Worm (Caenorhabditis elegans) whole organism, young adult: Measurements from ENCODE around the gene F19F10.1.

Source experiments
- B0261.1 ChIP-seq: sonication (generic microtip); optimal IDR thresholded peaks from 2 replicates; lab custom pipeline; 2016; ENCODE audit warnings: mild to moderate bottlenecking, missing genetic modification characterization, moderate library complexity, missing compliant biosample characterization
- B0336.3 ChIP-seq: fragments of 200-800 bp; sonication (Bioruptor generic); IDR thresholded peaks from 2 replicates; pipeline ENCODE4 v1.3.6; 2022; ENCODE audit warnings: missing genetic modification characterization, missing compliant biosample characterization
- C17E4.6 ChIP-seq: fragments of 200-800 bp; sonication (Bioruptor generic); IDR thresholded peaks from 2 replicates; pipeline ENCODE4 v1.3.6; 2022; ENCODE audit warnings: missing genetic modification reagents, missing genetic modification characterization, missing compliant biosample characterization
- F49E8.2 ChIP-seq: sonication (generic microtip); optimal IDR thresholded peaks from 3 replicates; lab custom pipeline; 2017; ENCODE audit warnings: missing genetic modification characterization, mild to moderate bottlenecking, missing compliant biosample characterization, antibody characterized with exemption, moderate library complexity; ENCODE audit not compliant: insufficient read depth
- K11D2.4 ChIP-seq: fragments of 200-800 bp; sonication (Bioruptor generic); IDR thresholded peaks from 2 replicates; pipeline ENCODE4 v1.3.6; 2022; ENCODE audit warnings: missing genetic modification reagents, missing genetic modification characterization, missing compliant biosample characterization
- ZK185.1 ChIP-seq: sonication (generic microtip); optimal IDR thresholded peaks from 2 replicates; lab custom pipeline; 2016; ENCODE audit warnings: mild to moderate bottlenecking, missing genetic modification characterization, missing compliant biosample characterization; ENCODE audit not compliant: poor library complexity, severe bottlenecking
- akir-1 ChIP-seq: fragments of 200-800 bp; sonication (Bioruptor generic); optimal IDR thresholded peaks from 2 replicates; lab custom pipeline; 2018; ENCODE audit warnings: mild to moderate bottlenecking, missing genetic modification characterization, moderate library complexity, missing compliant biosample characterization
- attf-6 ChIP-seq: fragments of 200-800 bp; sonication (Bioruptor generic); IDR thresholded peaks from 2 replicates; pipeline ENCODE4 v1.3.6; 2022; ENCODE audit warnings: missing genetic modification reagents, missing genetic modification characterization, missing compliant biosample characterization
- bed-2 ChIP-seq: fragments of 200-800 bp; sonication (Bioruptor generic); IDR thresholded peaks from 2 replicates; pipeline ENCODE4 v1.3.6; 2022; ENCODE audit warnings: missing genetic modification reagents, missing genetic modification characterization, missing compliant biosample characterization
- ccch-3 ChIP-seq: fragments of 200-800 bp; sonication (Bioruptor generic); optimal IDR thresholded peaks from 2 replicates; lab custom pipeline; 2018; ENCODE audit warnings: mild to moderate bottlenecking, missing genetic modification characterization, missing compliant biosample characterization
- ceh-40 ChIP-seq: fragments of 200-800 bp; sonication (Bioruptor generic); IDR thresholded peaks from 2 replicates; pipeline ENCODE4 v1.3.6; 2022; ENCODE audit warnings: missing genetic modification characterization, missing compliant biosample characterization
- die-1 ChIP-seq: sonication (generic microtip); optimal IDR thresholded peaks from 2 replicates; lab custom pipeline; 2016; ENCODE audit warnings: missing genotype, mild to moderate bottlenecking, missing genetic modification characterization, missing compliant biosample characterization
- egl-44 ChIP-seq: fragments of 200-800 bp; sonication (Bioruptor generic); IDR thresholded peaks from 2 replicates; pipeline ENCODE4 v1.3.6; 2022; ENCODE audit warnings: missing genetic modification reagents, missing genetic modification characterization, missing compliant biosample characterization
- egrh-3 ChIP-seq: fragments of 200-800 bp; sonication (Bioruptor generic); IDR thresholded peaks from 2 replicates; pipeline ENCODE4 v1.3.6; 2022; ENCODE audit warnings: missing genetic modification reagents, missing genetic modification characterization, missing compliant biosample characterization
- ekl-4 ChIP-seq: fragments of 200-800 bp; sonication (Bioruptor generic); IDR thresholded peaks from 2 replicates; pipeline ENCODE4 v1.3.6; 2022; ENCODE audit warnings: missing genetic modification reagents, missing genetic modification characterization, missing compliant biosample characterization
- gei-17 ChIP-seq: fragments of 200-800 bp; sonication (Bioruptor generic); optimal IDR thresholded peaks from 2 replicates; lab custom pipeline; 2018; ENCODE audit warnings: mild to moderate bottlenecking, missing genetic modification characterization, missing compliant biosample characterization
- him-1 ChIP-seq: sonication (generic microtip); optimal IDR thresholded peaks from 2 replicates; lab custom pipeline; 2016; ENCODE audit warnings: missing genotype, missing genetic modification reagents, missing genetic modification characterization, missing compliant biosample characterization
- hmg-20 ChIP-seq: fragments of 200-800 bp; sonication (Bioruptor generic); IDR thresholded peaks from 2 replicates; pipeline ENCODE4 v1.3.6; 2022; ENCODE audit warnings: missing genetic modification reagents, missing genetic modification characterization, missing compliant biosample characterization
- let-526 ChIP-seq: fragments of 200-800 bp; sonication (Bioruptor generic); IDR thresholded peaks from 2 replicates; pipeline ENCODE4 v1.3.6; 2022; ENCODE audit warnings: missing genetic modification reagents, missing genetic modification characterization, missing compliant biosample characterization
- let-607 ChIP-seq, 2 experiments: fragments of 200-800 bp in 1 of 2; sonication (Bioruptor generic) in 1 of 2; sonication (generic microtip) in 1 of 2; optimal IDR thresholded peaks; 2 replicates each; lab custom pipeline; 2016 to 2018; ENCODE audit warnings: mild to moderate bottlenecking in 2 of 2, missing compliant biosample characterization in 2 of 2, missing genetic modification characterization in 2 of 2, moderate library complexity in 2 of 2, missing genotype in 1 of 2
- lin-54 ChIP-seq: fragments of 200-800 bp; sonication (Bioruptor generic); optimal IDR thresholded peaks from 2 replicates; lab custom pipeline; 2018; ENCODE audit warnings: mild to moderate bottlenecking, missing genetic modification characterization, missing compliant biosample characterization
- lir-1 ChIP-seq: fragments of 200-800 bp; sonication (Bioruptor generic); conservative IDR thresholded peaks from 2 replicates; pipeline ENCODE4 v1.3.6; 2022; ENCODE audit warnings: missing genetic modification reagents, missing genetic modification characterization, missing compliant biosample characterization
- lsl-1 ChIP-seq: fragments of 200-800 bp; sonication (Bioruptor generic); optimal IDR thresholded peaks from 2 replicates; lab custom pipeline; 2018; ENCODE audit warnings: mild to moderate bottlenecking, missing genetic modification characterization, moderate library complexity, missing compliant biosample characterization
- madf-10 ChIP-seq: sonication (generic microtip); optimal IDR thresholded peaks from 2 replicates; lab custom pipeline; 2016; ENCODE audit warnings: mild to moderate bottlenecking, missing genetic modification characterization, missing compliant biosample characterization
- madf-3 ChIP-seq: fragments of 200-800 bp; sonication (Bioruptor generic); IDR thresholded peaks from 2 replicates; pipeline ENCODE4 v1.3.6; 2022; ENCODE audit warnings: missing genetic modification reagents, missing genetic modification characterization, missing compliant biosample characterization
- mes-4 ChIP-seq: sonication (generic microtip); optimal IDR thresholded peaks from 2 replicates; lab custom pipeline; 2016; ENCODE audit warnings: missing genotype, missing genetic modification characterization, missing compliant biosample characterization
- mxl-1 ChIP-seq: sonication (generic microtip); optimal IDR thresholded peaks from 2 replicates; lab custom pipeline; 2016; ENCODE audit warnings: missing genetic modification characterization, missing compliant biosample characterization
- nfya-1 ChIP-seq: sonication (generic microtip); optimal IDR thresholded peaks from 2 replicates; lab custom pipeline; 2017; ENCODE audit warnings: antibody characterized with exemption, missing compliant biosample characterization, missing genetic modification characterization, borderline replicate concordance; ENCODE audit not compliant: insufficient read depth
- nfya-2 ChIP-seq: fragments of 200-800 bp; sonication (Bioruptor generic); IDR thresholded peaks from 2 replicates; pipeline ENCODE4 v1.3.6; 2022; ENCODE audit warnings: missing genetic modification reagents, missing genetic modification characterization, missing compliant biosample characterization
- nhr-120 ChIP-seq: fragments of 200-800 bp; sonication (Bioruptor generic); IDR thresholded peaks from 2 replicates; pipeline ENCODE4 v1.3.6; 2022; ENCODE audit warnings: missing genetic modification characterization, missing compliant biosample characterization
- nhr-179 ChIP-seq: sonication (generic microtip); optimal IDR thresholded peaks from 2 replicates; lab custom pipeline; 2016; ENCODE audit warnings: mild to moderate bottlenecking, missing genetic modification characterization, missing compliant biosample characterization
- nhr-80 ChIP-seq: sonication (generic microtip); optimal IDR thresholded peaks from 2 replicates; lab custom pipeline; 2016; ENCODE audit warnings: missing genetic modification characterization, missing compliant biosample characterization
- nhr-90 ChIP-seq: sonication (generic microtip); optimal IDR thresholded peaks from 2 replicates; lab custom pipeline; 2016; ENCODE audit warnings: missing genotype, mild to moderate bottlenecking, missing genetic modification characterization, missing compliant biosample characterization
- pbrm-1 ChIP-seq: fragments of 200-800 bp; sonication (Bioruptor generic); IDR thresholded peaks from 2 replicates; pipeline ENCODE4 v1.3.6; 2022; ENCODE audit warnings: missing genetic modification reagents, missing genetic modification characterization, missing compliant biosample characterization
- rpc-1 ChIP-seq, 2 experiments: fragments of 150-350 bp in 1 of 2; sonication (generic microtip) in 1 of 2; optimal IDR thresholded peaks; 2 replicates each; lab custom pipeline; 2014 to 2018; ENCODE audit warnings: missing biosample characterization in 1 of 2, missing genetic modification characterization in 1 of 2, missing genetic modification reagents in 1 of 2, missing genotype in 1 of 2
- sea-2 ChIP-seq: fragments of 200-800 bp; sonication (Bioruptor generic); IDR thresholded peaks from 2 replicates; pipeline ENCODE4 v1.3.6; 2022; ENCODE audit warnings: missing genetic modification characterization, missing compliant biosample characterization
- snpc-1.1 ChIP-seq: sonication (generic microtip); optimal IDR thresholded peaks from 2 replicates; lab custom pipeline; 2017; ENCODE audit warnings: missing genetic modification characterization, mild to moderate bottlenecking, missing compliant biosample characterization, antibody characterized with exemption, moderate library complexity, missing genotype, missing genetic modification reagents; ENCODE audit not compliant: insufficient read depth
- unc-130 ChIP-seq: sonication (generic microtip); optimal IDR thresholded peaks from 2 replicates; lab custom pipeline; 2016; ENCODE audit warnings: missing genetic modification reagents, missing genetic modification characterization, missing compliant biosample characterization
- xnd-1 ChIP-seq: sonication (generic microtip); optimal IDR thresholded peaks from 2 replicates; lab custom pipeline; 2016; ENCODE audit warnings: missing genotype, missing genetic modification reagents, missing genetic modification characterization, missing compliant biosample characterization
- ztf-22 ChIP-seq: fragments of 200-800 bp; sonication (Bioruptor generic); optimal IDR thresholded peaks from 2 replicates; lab custom pipeline; 2018; ENCODE audit warnings: mild to moderate bottlenecking, missing genetic modification characterization, moderate library complexity, missing compliant biosample characterization

The F19F10.1 gene

ce11 chrV:7539015-7539414 is 24.0 kb upstream of the F19F10.1 start, which contains the start of gene srh-268:
Gene srh-268 (plus strand): TSS chrV:7539315.
- TF ChIP-seq nfya-1 (tag; lab: Kevin White, UChicago): no peak
- TF ChIP-seq K11D2.4 (GFP tag; lab: Robert Waterston, UW): no peak
- no peak for TF ChIP-seq gei-17
- no peak for TF ChIP-seq B0336.3 (GFP tag; lab: Robert Waterston, UW)
- no peak for TF ChIP-seq lir-1 (GFP tag; lab: Robert Waterston, UW)
- no peak for TF ChIP-seq lin-54 (GFP tag; lab: Kevin White, UChicago)
- TF ChIP-seq rpc-1 (optimal IDR thresholded peaks at IDR 0.05; lab: Kevin White, UChicago): no peak
- TF ChIP-seq rpc-1 (tag; optimal IDR thresholded peaks at IDR 0.05; lab: Kevin White, UChicago): no peak
- TF ChIP-seq F49E8.2 (tag; lab: Kevin White, UChicago): no peak
- TF ChIP-seq akir-1 (GFP tag; lab: Kevin White, UChicago): no peak
- no peak for TF ChIP-seq pbrm-1 (GFP tag; lab: Robert Waterston, UW)
- TF ChIP-seq madf-3 (GFP tag; lab: Robert Waterston, UW): no peak
- TF ChIP-seq nhr-90 (tag; lab: Kevin White, UChicago): no peak

ce11 chrV:7543728-7544127 is 19.3 kb upstream of the F19F10.1 start:
- TF ChIP-seq madf-10 (tag; lab: Kevin White, UChicago): no peak
- TF ChIP-seq nhr-179 (tag; lab: Kevin White, UChicago): no peak
- no peak for TF ChIP-seq let-607 (tag; optimal IDR thresholded peaks at IDR 0.05; lab: Kevin White, UChicago)
- no peak for TF ChIP-seq nfya-2 (GFP tag; lab: Robert Waterston, UW)
- no peak for TF ChIP-seq ccch-3 (GFP tag; lab: Kevin White, UChicago)

- TF ChIP-seq hmg-20 (GFP tag; lab: Robert Waterston, UW) (no peak), egrh-3 (no peak), mxl-1 (tag; lab: Kevin White, UChicago) (no peak), lsl-1 (GFP tag; lab: Kevin White, UChicago) (no peak), sea-2 (GFP tag; lab: Robert Waterston, UW) (no peak), B0261.1 (no peak), snpc-1.1 (tag; lab: Kevin White, UChicago) (no peak)
Measured at ce11 chrV:7545187-7545586, 17.9 kb upstream of the F19F10.1 start, which contains the start of the genes C54F6.19 and nhx-3. Gene C54F6.19 (plus strand): TSS chrV:7545487. Gene nhx-3 (minus strand): TSS chrV:7545523.

- no peak for TF ChIP-seq unc-130 (GFP tag; lab: Kevin White, UChicago)
- TF ChIP-seq B0336.3 (GFP tag; lab: Robert Waterston, UW): no peak
- TF ChIP-seq mes-4 (tag; lab: Kevin White, UChicago): no peak
- no peak for TF ChIP-seq ZK185.1
Measured at ce11 chrV:7547479-7547878, 15.6 kb upstream of the F19F10.1 start, which contains the start of gene ftn-1. Gene ftn-1 (minus strand): TSS chrV:7547579.

ce11 chrV:7548017-7548416 is 15.0 kb upstream of the F19F10.1 start:
- no peak for TF ChIP-seq xnd-1 (tag; lab: Kevin White, UChicago)
- peak; percentile 21 for TF ChIP-seq nhr-80 (tag; lab: Kevin White, UChicago)

ce11 chrV:7548499-7548898 is 14.5 kb upstream of the F19F10.1 start:
- TF ChIP-seq him-1 (peak; percentile 45), attf-6 (peak; percentile 49), mxl-1 (tag; lab: Kevin White, UChicago) (peak; percentile 47), let-526 (GFP tag; lab: Robert Waterston, UW) (peak; percentile 72; the same call in 1 of the 2 replicates), nhr-120 (GFP tag; lab: Robert Waterston, UW) (peak; percentile 72; the same call in 1 of the 2 replicates), die-1 (peak; percentile 59), ceh-40 (GFP tag; lab: Robert Waterston, UW) (peak; percentile 77; the same call in 1 of the 2 replicates), C17E4.6 (peak; percentile 70), bed-2 (peak; percentile 66; the same call in 1 of the 2 replicates), B0261.1 (peak; percentile 62), ekl-4 (GFP tag; lab: Robert Waterston, UW) (peak; percentile 83; the same call in 1 of the 2 replicates), egl-44 (GFP tag; lab: Robert Waterston, UW) (peak; percentile 93), ztf-22 (GFP tag; lab: Kevin White, UChicago) (peak; percentile 10)
